Worm (Caenorhabditis elegans) whole organism, midembryonic: Measurements from ENCODE around the gene rab-3.

Experiments used
- T22C8.4 ChIP-seq: fragments of 200-800 bp; sonication (Bioruptor generic); IDR thresholded peaks from 2 replicates; pipeline ENCODE4 v1.3.6; 2022; ENCODE audit warnings: missing genetic modification characterization, missing compliant biosample characterization
- cog-1 ChIP-seq: sonication (generic microtip); optimal IDR thresholded peaks from 2 replicates; lab custom pipeline; 2016; ENCODE audit warnings: missing genetic modification characterization, missing compliant biosample characterization
- flt-1 ChIP-seq: fragments of 200-800 bp; sonication (Bioruptor generic); IDR thresholded peaks from 2 replicates; pipeline ENCODE4 v1.3.6; 2022; ENCODE audit warnings: missing genetic modification characterization, missing compliant biosample characterization
- klf-2 ChIP-seq: fragments of 200-800 bp; sonication (Bioruptor generic); conservative IDR thresholded peaks from 2 replicates; pipeline ENCODE4 v1.3.6; 2022; ENCODE audit warnings: missing genetic modification reagents, missing genetic modification characterization, missing compliant biosample characterization
- tab-1 ChIP-seq: fragments of 200-800 bp; sonication (Bioruptor generic); IDR thresholded peaks from 2 replicates; pipeline ENCODE4 v1.3.6; 2022; ENCODE audit warnings: missing genetic modification characterization, missing compliant biosample characterization
- ztf-29 ChIP-seq: fragments of 200-800 bp; sonication (Bioruptor generic); IDR thresholded peaks from 2 replicates; pipeline ENCODE4 v1.3.6; 2022; ENCODE audit warnings: missing genetic modification reagents, missing genetic modification characterization, missing compliant biosample characterization

DNA sequence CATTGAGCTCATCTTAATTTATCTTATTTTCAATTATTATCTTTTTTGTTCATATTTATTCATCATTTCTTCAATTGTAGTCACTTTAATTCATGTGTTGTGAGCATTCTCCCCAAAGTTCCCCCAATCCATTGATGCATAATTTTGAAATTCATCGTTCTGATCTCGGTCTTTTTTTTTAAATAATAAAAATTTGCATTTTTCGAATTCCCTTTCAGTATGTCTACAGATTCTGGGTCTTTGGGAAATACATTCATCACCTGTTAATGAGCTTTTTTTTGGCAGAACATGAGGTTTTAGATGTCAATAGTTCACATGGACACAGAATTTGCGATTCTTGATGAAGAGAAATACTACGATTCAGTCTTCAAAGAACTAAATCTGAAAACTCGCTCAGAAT, 7.8 kb downstream of the rab-3 start, which contains the start of gene damt-1:
- TF ChIP-seq T22C8.4 (no peak), ztf-29 (no peak), cog-1 (tag; lab: Kevin White, UChicago) (no peak), tab-1 (GFP tag; lab: Robert Waterston, UW) (no peak), klf-2 (GFP tag; lab: Robert Waterston, UW) (no peak), flt-1 (no peak)
